Fruit fly (Drosophila melanogaster) whole organism, wandering third instar larva: ENCODE data around the gene CG10405.

ENCODE experiments used
- CG32264 ChIP-seq: fragments of 200-800 bp; sonication (Bioruptor generic); optimal IDR thresholded peaks from 2 replicates; lab custom pipeline; 2016; ENCODE audit warnings: missing biosample characterization, missing genetic modification characterization
- CG9705 ChIP-seq: fragments of 200-800 bp; sonication (Bioruptor generic); optimal IDR thresholded peaks from 2 replicates; lab custom pipeline; 2018; ENCODE audit warnings: missing biosample characterization, mild to moderate bottlenecking, missing genetic modification characterization
- CrebA ChIP-seq: fragments of 200-800 bp; sonication (Bioruptor generic); optimal IDR thresholded peaks from 2 replicates; lab custom pipeline; 2016; ENCODE audit warnings: missing biosample characterization, mild to moderate bottlenecking, missing genetic modification characterization, borderline replicate concordance
- Dfd ChIP-seq: fragments of >200 bp; optimal IDR thresholded peaks from 2 replicates; lab custom pipeline; 2017; ENCODE audit warnings: missing biosample characterization, missing genetic modification characterization
- Dif ChIP-seq: fragments of 200-275, 200-300 bp; sonication (Bioruptor generic); optimal IDR thresholded peaks from 2 replicates; lab custom pipeline; 2018; ENCODE audit warnings: missing biosample characterization, missing genetic modification characterization; ENCODE audit not compliant: partially characterized antibody
- GATAd ChIP-seq: sonication (Bioruptor generic); optimal IDR thresholded peaks from 2 replicates; lab custom pipeline; 2016; ENCODE audit warnings: missing biosample characterization, missing genetic modification characterization
- HLH106 ChIP-seq: fragments of 200-800 bp; optimal IDR thresholded peaks from 3 replicates; lab custom pipeline; 2019; ENCODE audit warnings: missing biosample characterization, mild to moderate bottlenecking, missing genetic modification characterization, moderate library complexity
- Hnf4 ChIP-seq: fragments of 200-800 bp; sonication (Bioruptor generic); optimal IDR thresholded peaks from 2 replicates; lab custom pipeline; 2016; ENCODE audit warnings: missing biosample characterization, mild to moderate bottlenecking, missing genetic modification characterization
- Hr78 ChIP-seq: fragments of >200 bp; optimal IDR thresholded peaks from 2 replicates; lab custom pipeline; 2017; ENCODE audit warnings: missing biosample characterization, missing genetic modification characterization
- Hr83 ChIP-seq: fragments of 200-300 bp; sonication (Bioruptor generic); optimal IDR thresholded peaks from 2 replicates; lab custom pipeline; 2016; ENCODE audit warnings: missing biosample characterization, mild to moderate bottlenecking, missing genetic modification characterization, moderate library complexity; ENCODE audit not compliant: poor library complexity, severe bottlenecking
- Mio ChIP-seq: sonication (Bioruptor generic); optimal IDR thresholded peaks from 2 replicates; lab custom pipeline; 2016; ENCODE audit warnings: missing biosample characterization, missing genetic modification characterization
- Myc ChIP-seq: fragments of >200 bp; optimal IDR thresholded peaks from 2 replicates; lab custom pipeline; 2017
- N ChIP-seq: fragments of >200 bp; optimal IDR thresholded peaks from 2 replicates; lab custom pipeline; 2018; ENCODE audit warnings: missing biosample characterization, missing external identifiers, missing genetic modification characterization
- OdsH ChIP-seq: fragments of 200-800 bp; sonication (Bioruptor generic); optimal IDR thresholded peaks from 2 replicates; lab custom pipeline; 2016; ENCODE audit warnings: missing biosample characterization, mild to moderate bottlenecking, missing genetic modification characterization
- Rel ChIP-seq, 2 experiments: fragments of 200-800 bp; sonication (Bioruptor generic) in 1 of 2; optimal IDR thresholded peaks; 2 replicates in 1 of 2; 3 replicates in 1 of 2; lab custom pipeline; 2016 to 2019; ENCODE audit warnings: mild to moderate bottlenecking in 2 of 2, missing biosample characterization in 2 of 2, missing genetic modification characterization in 2 of 2, moderate library complexity in 1 of 2
- Sp1 ChIP-seq: fragments of 200-800 bp; sonication (Bioruptor generic); optimal IDR thresholded peaks from 3 replicates; lab custom pipeline; 2019; ENCODE audit warnings: missing biosample characterization, mild to moderate bottlenecking, missing genetic modification characterization, moderate library complexity
- Vsx2 ChIP-seq: fragments of 200-300, 225-300 bp; sonication (Bioruptor generic); optimal IDR thresholded peaks from 2 replicates; lab custom pipeline; 2018; ENCODE audit warnings: missing biosample characterization, missing genetic modification characterization; ENCODE audit not compliant: partially characterized antibody
- br ChIP-seq: fragments of 200-800 bp; sonication (Bioruptor generic); optimal IDR thresholded peaks from 2 replicates; lab custom pipeline; 2016; ENCODE audit warnings: missing biosample characterization, missing genetic modification characterization
- dl ChIP-seq, 2 experiments: fragments of 175-275, 200-275 bp in 1 of 2; fragments of 200-275 bp in 1 of 2; sonication (Bioruptor generic); optimal IDR thresholded peaks; lab custom pipeline; 2018; ENCODE audit warnings: mild to moderate bottlenecking in 2 of 2, missing biosample characterization in 2 of 2, missing genetic modification characterization in 2 of 2, moderate library complexity in 2 of 2; ENCODE audit not compliant: partially characterized antibody in 2 of 2, insufficient read depth in 1 of 2
- dmrt93B ChIP-seq: fragments of 200-800 bp; sonication (Bioruptor generic); optimal IDR thresholded peaks from 2 replicates; lab custom pipeline; 2018; ENCODE audit warnings: missing biosample characterization, mild to moderate bottlenecking, missing genetic modification characterization
- ey ChIP-seq: fragments of 200-800 bp; sonication (Bioruptor generic); optimal IDR thresholded peaks from 2 replicates; lab custom pipeline; 2016; ENCODE audit warnings: missing biosample characterization, missing genetic modification characterization
- foxo ChIP-seq, 2 experiments: fragments of 200-800 bp; sonication (Bioruptor generic); optimal IDR thresholded peaks; 2 replicates in 1 of 2; 3 replicates in 1 of 2; lab custom pipeline; 2016 to 2017; ENCODE audit warnings: missing biosample characterization in 2 of 2, missing genetic modification characterization in 2 of 2
- fru ChIP-seq: fragments of 200-800 bp; sonication (Bioruptor generic); optimal IDR thresholded peaks from 3 replicates; lab custom pipeline; 2016; ENCODE audit warnings: missing biosample characterization, mild to moderate bottlenecking, missing genetic modification characterization
- h ChIP-seq: fragments of 200-800 bp; sonication (Bioruptor generic); optimal IDR thresholded peaks from 3 replicates; lab custom pipeline; 2016; ENCODE audit warnings: missing biosample characterization, mild to moderate bottlenecking, missing genetic modification characterization
- pan ChIP-seq: fragments of >200 bp; optimal IDR thresholded peaks from 2 replicates; lab custom pipeline; 2017
- psq ChIP-seq: fragments of 200-800 bp; sonication (Bioruptor generic); optimal IDR thresholded peaks from 3 replicates; lab custom pipeline; 2017; ENCODE audit warnings: missing biosample characterization, mild to moderate bottlenecking, missing genetic modification characterization, moderate library complexity
- rgr ChIP-seq: fragments of 200-800 bp; sonication (Bioruptor generic); optimal IDR thresholded peaks from 3 replicates; lab custom pipeline; 2016; ENCODE audit warnings: missing biosample characterization, mild to moderate bottlenecking, missing genetic modification characterization
- sage ChIP-seq: fragments of 200-800 bp; sonication (Bioruptor generic); optimal IDR thresholded peaks from 2 replicates; lab custom pipeline; 2016; ENCODE audit warnings: missing biosample characterization, mild to moderate bottlenecking, missing genetic modification characterization
- sv ChIP-seq: fragments of 200-800 bp; sonication (Bioruptor generic); optimal IDR thresholded peaks from 3 replicates; lab custom pipeline; 2016; ENCODE audit warnings: missing biosample characterization, missing genetic modification characterization
- tai ChIP-seq: sonication (Bioruptor generic); optimal IDR thresholded peaks from 2 replicates; lab custom pipeline; 2016; ENCODE audit warnings: missing biosample characterization, missing genetic modification characterization
- woc ChIP-seq: sonication (Bioruptor generic); optimal IDR thresholded peaks from 2 replicates; lab custom pipeline; 2016; ENCODE audit warnings: missing biosample characterization, mild to moderate bottlenecking, missing genetic modification characterization

The CG10405 gene

dm6 chr3R:16432665-16433065, 21.6 kb upstream of the CG10405 start, which contains the start of gene Fntb (continued):
- TF ChIP-seq Rel (GFP tag; optimal IDR thresholded peaks at IDR 0.05; lab: Kevin White, UChicago) (no peak), Rel (tag; optimal IDR thresholded peaks at IDR 0.05; lab: Kevin White, UChicago) (peak; percentile 76), woc (peak; percentile 48), fru (GFP tag; lab: Kevin White, UChicago) (no peak), dmrt93B (GFP tag; lab: Kevin White, UChicago) (no peak)

- no peak for TF ChIP-seq foxo (GFP tag; optimal IDR thresholded peaks at IDR 0.05; lab: Kevin White, UChicago)
- TF ChIP-seq N (GFP tag; lab: Kevin White, UChicago) = no peak
- TF ChIP-seq, all 38 proteins: peak for 0
These were observed 19.7 kb upstream of the CG10405 start, which contains the start of gene CG14881 for dm6 chr3R:16434599-16434998. Gene CG14881 (plus strand): TSS chr3R:16434899.

DNA sequence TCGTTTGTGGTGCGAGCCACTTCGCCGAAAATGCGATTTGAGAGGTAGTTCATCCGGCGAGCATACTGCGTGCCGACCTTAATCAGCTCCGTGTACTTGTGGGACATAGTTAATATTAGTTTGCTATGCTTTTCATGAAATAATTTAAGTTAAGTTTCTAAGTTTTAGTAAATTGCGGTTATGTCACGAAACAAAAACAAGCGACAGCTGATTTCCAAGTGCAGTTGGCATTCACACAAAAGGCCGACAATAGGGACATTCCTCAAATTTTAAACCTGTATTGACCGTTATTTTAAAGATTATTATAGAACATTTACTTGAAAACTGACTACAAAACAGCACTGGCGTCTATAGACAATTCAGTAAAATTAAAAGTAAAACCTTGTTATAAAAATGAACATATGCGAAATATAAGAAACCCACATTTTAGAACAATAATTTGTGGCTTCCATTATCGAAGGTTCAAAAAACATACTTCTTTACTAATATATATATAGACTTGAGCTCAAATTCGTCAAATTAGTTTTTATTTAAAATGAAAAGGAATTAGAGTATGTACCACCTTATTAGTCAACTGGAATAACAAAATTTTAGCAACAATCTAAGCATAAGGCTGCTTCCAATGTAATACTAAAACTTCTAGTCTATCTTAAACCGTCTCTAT, 17.8 kb upstream of the CG10405 start, which contains the start of gene mRpS33:
Gene mRpS33 (minus strand): TSS at position 224 of the 664 bp plus-strand sequence.
- TF ChIP-seq dl (GFP tag; optimal IDR thresholded peaks at IDR 0.05; lab: Kevin White, UChicago; ENCODE audit: insufficient read depth in 1 of 2, partially characterized antibody in 2 of 2) = no peak
- TF ChIP-seq HLH106 (tag; lab: Kevin White, UChicago) = no peak
- TF ChIP-seq OdsH = no peak
- TF ChIP-seq tai (GFP tag; lab: Kevin White, UChicago) = no peak
- no peak for TF ChIP-seq Mio (GFP tag; lab: Kevin White, UChicago)
- TF ChIP-seq Vsx2 (GFP tag; lab: Kevin White, UChicago) = no peak
- TF ChIP-seq Dfd = no peak
- no peak for TF ChIP-seq Dif (GFP tag; lab: Kevin White, UChicago)
- no peak for TF ChIP-seq psq
- no peak for TF ChIP-seq h (GFP tag; lab: Kevin White, UChicago)
- TF ChIP-seq CrebA (GFP tag; lab: Kevin White, UChicago) = no peak
- TF ChIP-seq CG32264 = no peak
- no peak for TF ChIP-seq Myc (lab: Kevin White, UChicago)
- TF ChIP-seq br (GFP tag; lab: Kevin White, UChicago) = no peak
- no peak for TF ChIP-seq sage (GFP tag; lab: Kevin White, UChicago)
- TF ChIP-seq ey (GFP tag; lab: Kevin White, UChicago) = no peak
- TF ChIP-seq dmrt93B (GFP tag; lab: Kevin White, UChicago) = no peak
- no peak for TF ChIP-seq sv (GFP tag; lab: Kevin White, UChicago)
- no peak for TF ChIP-seq N (GFP tag; lab: Kevin White, UChicago)
- TF ChIP-seq pan (lab: Kevin White, UChicago) = no peak

DNA sequence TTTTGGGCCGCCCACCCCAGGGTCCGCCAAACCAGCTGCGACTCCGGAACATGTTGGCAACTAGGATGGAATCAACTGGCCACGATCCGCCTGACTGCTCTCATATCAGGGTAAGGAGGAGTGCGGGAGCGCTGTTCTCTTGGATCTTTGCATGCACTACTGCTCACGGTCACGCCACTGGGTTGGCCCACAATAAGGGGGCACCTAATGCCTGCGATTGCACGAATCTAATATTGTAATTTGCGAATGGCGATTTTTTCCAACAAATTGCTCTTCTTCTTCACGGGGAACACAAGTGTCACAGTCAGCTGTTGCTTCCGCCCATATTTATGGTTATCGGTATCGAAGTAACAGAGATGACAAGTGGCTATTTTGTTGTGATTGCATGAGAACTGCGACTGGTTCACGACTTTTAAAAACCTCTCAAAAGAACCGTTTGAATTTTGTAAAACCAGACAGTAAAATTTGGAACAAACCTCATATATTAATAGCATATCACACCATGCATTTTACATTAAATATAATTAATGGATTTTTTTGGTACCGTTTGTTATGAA, 12.8 kb upstream of the CG10405 start, which contains the start of gene ema:
Gene ema (minus strand): TSS at position 295 of the 557 bp plus-strand sequence.
- TF ChIP-seq rgr (GFP tag; lab: Kevin White, UChicago) = peak; percentile 16
- peak; percentile 37 for TF ChIP-seq HLH106 (tag; lab: Kevin White, UChicago)
- no peak for TF ChIP-seq br (GFP tag; lab: Kevin White, UChicago)
- no peak for TF ChIP-seq Hnf4 (GFP tag; lab: Kevin White, UChicago)
- TF ChIP-seq foxo (GFP tag; optimal IDR thresholded peaks at IDR 0.05; lab: Kevin White, UChicago) = peak in 1 of 2 experiments; percentile 36
- peak; percentile 12 for TF ChIP-seq Sp1
- no peak for TF ChIP-seq tai (GFP tag; lab: Kevin White, UChicago)
- TF ChIP-seq Hr83 (GFP tag; lab: Kevin White, UChicago) = peak; percentile 50
- TF ChIP-seq Hr78 (GFP tag; lab: Kevin White, UChicago) = no peak
- TF ChIP-seq Myc (lab: Kevin White, UChicago) = peak; percentile 28
- TF ChIP-seq ey (GFP tag; lab: Kevin White, UChicago) = peak; percentile 6
- TF ChIP-seq GATAd (GFP tag; lab: Kevin White, UChicago) = no peak
- TF ChIP-seq Rel (GFP tag; optimal IDR thresholded peaks at IDR 0.05; lab: Kevin White, UChicago) = no peak
- peak; percentile 45 for TF ChIP-seq Rel (tag; optimal IDR thresholded peaks at IDR 0.05; lab: Kevin White, UChicago)
- TF ChIP-seq sv (GFP tag; lab: Kevin White, UChicago) = peak; percentile 9
- peak; percentile 27 for TF ChIP-seq CG9705 (GFP tag; lab: Kevin White, UChicago)
- peak; percentile 79 for TF ChIP-seq woc
